Worm (Caenorhabditis elegans): Measurements from ENCODE around the gene Y82E9BL.1.

Gene Y82E9BL.1

ce11 chrIII:1340240-1340639 lies 15.0 kb downstream of the Y82E9BL.1 start, which contains the start of gene fbxa-5:
TSS of gene fbxa-5 (minus strand) at chrIII:1340340.
- no peak for TF ChIP-seq tab-1 (GFP tag; IDR thresholded peaks at IDR 0.05)
- TF ChIP-seq T22C8.4 (GFP tag; IDR thresholded peaks at IDR 0.05) = no peak

- no peak for TF ChIP-seq flt-1 (GFP tag; IDR thresholded peaks at IDR 0.05)
- no peak for TF ChIP-seq ztf-23 (GFP tag; IDR thresholded peaks at IDR 0.05)
- no peak for TF ChIP-seq ref-1 (GFP tag; conservative IDR thresholded peaks at IDR 0.05)
- TF ChIP-seq cog-1 (tag; optimal IDR thresholded peaks at IDR 0.05) = no peak
- no peak for TF ChIP-seq klf-2 (GFP tag; conservative IDR thresholded peaks at IDR 0.05)
- no peak for TF ChIP-seq T22C8.4 (GFP tag; IDR thresholded peaks at IDR 0.05)
- no peak for TF ChIP-seq med-1 (GFP tag; optimal IDR thresholded peaks at IDR 0.05; ENCODE audit: insufficient read depth)
- no peak for TF ChIP-seq tab-1 (GFP tag; IDR thresholded peaks at IDR 0.05)
Observed at ce11 chrIII:1331894-1332293, 23.3 kb downstream of the Y82E9BL.1 start, which contains the start of gene Y82E9BL.19. TSS of gene Y82E9BL.19 (plus strand) at chrIII:1332016.

ce11 chrIII:1326490-1326889 lies 28.7 kb downstream of the Y82E9BL.1 start, which contains the start of gene Y82E9BL.18:
TSS of gene Y82E9BL.18 (plus strand) at chrIII:1326790.
- TF ChIP-seq med-1 (GFP tag; optimal IDR thresholded peaks at IDR 0.05; ENCODE audit: insufficient read depth) (no peak), T22C8.4 (GFP tag; IDR thresholded peaks at IDR 0.05) (no peak), ref-1 (GFP tag; conservative IDR thresholded peaks at IDR 0.05) (no peak), tab-1 (GFP tag; IDR thresholded peaks at IDR 0.05) (no peak), ztf-29 (GFP tag; IDR thresholded peaks at IDR 0.05) (no peak), klf-2 (GFP tag; conservative IDR thresholded peaks at IDR 0.05) (no peak), cog-1 (tag; optimal IDR thresholded peaks at IDR 0.05) (no peak), flt-1 (GFP tag; IDR thresholded peaks at IDR 0.05) (no peak)

- TF ChIP-seq tab-1 (GFP tag; IDR thresholded peaks at IDR 0.05) (no peak), T22C8.4 (GFP tag; IDR thresholded peaks at IDR 0.05) (no peak), flt-1 (GFP tag; IDR thresholded peaks at IDR 0.05) (no peak), cog-1 (tag; optimal IDR thresholded peaks at IDR 0.05) (no peak), klf-2 (GFP tag; conservative IDR thresholded peaks at IDR 0.05) (no peak), ztf-23 (GFP tag; IDR thresholded peaks at IDR 0.05) (no peak), ref-1 (GFP tag; conservative IDR thresholded peaks at IDR 0.05) (no peak)
Observed at ce11 chrIII:1324513-1324912, 30.7 kb downstream of the Y82E9BL.1 start, which contains the start of gene fbxa-14. TSS of gene fbxa-14 (minus strand) at chrIII:1324613.

ce11 chrIII:1323555-1323954 lies 31.7 kb downstream of the Y82E9BL.1 start:
- TF ChIP-seq med-1 (GFP tag; optimal IDR thresholded peaks at IDR 0.05; ENCODE audit: insufficient read depth) (no peak), cog-1 (tag; optimal IDR thresholded peaks at IDR 0.05) (no peak), flt-1 (GFP tag; IDR thresholded peaks at IDR 0.05) (no peak), T22C8.4 (GFP tag; IDR thresholded peaks at IDR 0.05) (no peak), ztf-29 (GFP tag; IDR thresholded peaks at IDR 0.05) (no peak), ztf-23 (GFP tag; IDR thresholded peaks at IDR 0.05) (no peak), ref-1 (GFP tag; conservative IDR thresholded peaks at IDR 0.05) (no peak), klf-2 (GFP tag; conservative IDR thresholded peaks at IDR 0.05) (no peak), tab-1 (GFP tag; IDR thresholded peaks at IDR 0.05) (no peak)

ce11 chrIII:1321561-1321960 lies 33.7 kb downstream of the Y82E9BL.1 start, which contains the start of gene fbxa-15:
TSS of gene fbxa-15 (minus strand) at chrIII:1321661.
- TF ChIP-seq ref-1 (GFP tag; conservative IDR thresholded peaks at IDR 0.05) = no peak
- TF ChIP-seq flt-1 (GFP tag; IDR thresholded peaks at IDR 0.05) = no peak
- no peak for TF ChIP-seq T22C8.4 (GFP tag; IDR thresholded peaks at IDR 0.05)
- TF ChIP-seq klf-2 (GFP tag; conservative IDR thresholded peaks at IDR 0.05) = no peak
- no peak for TF ChIP-seq cog-1 (tag; optimal IDR thresholded peaks at IDR 0.05)
- TF ChIP-seq ztf-23 (GFP tag; IDR thresholded peaks at IDR 0.05) = no peak
- TF ChIP-seq med-1 (GFP tag; optimal IDR thresholded peaks at IDR 0.05; ENCODE audit: insufficient read depth) = no peak
- TF ChIP-seq tab-1 (GFP tag; IDR thresholded peaks at IDR 0.05) = no peak
- TF ChIP-seq ztf-29 (GFP tag; IDR thresholded peaks at IDR 0.05) = no peak

- TF ChIP-seq ztf-29 (GFP tag; IDR thresholded peaks at IDR 0.05) (no peak), ztf-23 (GFP tag; IDR thresholded peaks at IDR 0.05) (no peak), cog-1 (tag; optimal IDR thresholded peaks at IDR 0.05) (no peak), tab-1 (GFP tag; IDR thresholded peaks at IDR 0.05) (no peak), flt-1 (GFP tag; IDR thresholded peaks at IDR 0.05) (no peak), med-1 (GFP tag; optimal IDR thresholded peaks at IDR 0.05; ENCODE audit: insufficient read depth) (no peak), ref-1 (GFP tag; conservative IDR thresholded peaks at IDR 0.05) (no peak), T22C8.4 (GFP tag; IDR thresholded peaks at IDR 0.05) (no peak), klf-2 (GFP tag; conservative IDR thresholded peaks at IDR 0.05) (no peak)
Observed at ce11 chrIII:1315038-1315437, 40.2 kb downstream of the Y82E9BL.1 start, which contains the start of the genes fbxa-80 and fbxa-19. TSS of gene fbxa-80 (minus strand) at chrIII:1315210. TSS of gene fbxa-19 (plus strand) at chrIII:1315401.

ce11 chrIII:1314283-1314682 lies 40.9 kb downstream of the Y82E9BL.1 start:
- no peak for TF ChIP-seq ref-1 (GFP tag; conservative IDR thresholded peaks at IDR 0.05)
- no peak for TF ChIP-seq cog-1 (tag; optimal IDR thresholded peaks at IDR 0.05)
- no peak for TF ChIP-seq ztf-29 (GFP tag; IDR thresholded peaks at IDR 0.05)
- no peak for TF ChIP-seq flt-1 (GFP tag; IDR thresholded peaks at IDR 0.05)
- TF ChIP-seq klf-2 (GFP tag; conservative IDR thresholded peaks at IDR 0.05) = no peak
- no peak for TF ChIP-seq ztf-23 (GFP tag; IDR thresholded peaks at IDR 0.05)
- TF ChIP-seq T22C8.4 (GFP tag; IDR thresholded peaks at IDR 0.05) = no peak

ce11 chrIII:1311367-1311766 lies 43.9 kb downstream of the Y82E9BL.1 start:
- TF ChIP-seq tab-1 (GFP tag; IDR thresholded peaks at IDR 0.05) (no peak), ztf-29 (GFP tag; IDR thresholded peaks at IDR 0.05) (no peak), ztf-23 (GFP tag; IDR thresholded peaks at IDR 0.05) (no peak), cog-1 (tag; optimal IDR thresholded peaks at IDR 0.05) (no peak), ref-1 (GFP tag; conservative IDR thresholded peaks at IDR 0.05) (no peak), T22C8.4 (GFP tag; IDR thresholded peaks at IDR 0.05) (no peak), flt-1 (GFP tag; IDR thresholded peaks at IDR 0.05) (no peak), klf-2 (GFP tag; conservative IDR thresholded peaks at IDR 0.05) (no peak), med-1 (GFP tag; optimal IDR thresholded peaks at IDR 0.05; ENCODE audit: insufficient read depth) (no peak)

ce11 chrIII:1308887-1309286 lies 46.3 kb downstream of the Y82E9BL.1 start, which contains the start of gene Y82E9BL.12:
TSS of gene Y82E9BL.12 (plus strand) at chrIII:1309187.
- TF ChIP-seq tab-1 (GFP tag; IDR thresholded peaks at IDR 0.05) (no peak), T22C8.4 (GFP tag; IDR thresholded peaks at IDR 0.05) (no peak), ref-1 (GFP tag; conservative IDR thresholded peaks at IDR 0.05) (no peak), cog-1 (tag; optimal IDR thresholded peaks at IDR 0.05) (no peak), flt-1 (GFP tag; IDR thresholded peaks at IDR 0.05) (no peak), ztf-29 (GFP tag; IDR thresholded peaks at IDR 0.05) (no peak)

Measured in whole organism, midembryonic.